Worm (Caenorhabditis elegans) whole organism, L2 larva: Measurements from ENCODE around the gene K04F1.8.

ENCODE experiments used
- aly-2 ChIP-seq: fragments of 150-350 bp; optimal IDR thresholded peaks from 2 replicates; lab custom pipeline; 2014; ENCODE audit warnings: missing biosample characterization, missing genetic modification characterization
- ama-1 ChIP-seq: fragments of 150-350 bp; optimal IDR thresholded peaks from 2 replicates; lab custom pipeline; 2018; ENCODE audit warnings: inconsistent platforms
- elt-3 ChIP-seq: sonication (generic microtip); optimal IDR thresholded peaks from 2 replicates; lab custom pipeline; 2017; ENCODE audit warnings: missing biosample characterization, missing genetic modification characterization
- fos-1 ChIP-seq: fragments of 150-350 bp; optimal IDR thresholded peaks from 2 replicates; lab custom pipeline; 2014; ENCODE audit warnings: missing biosample characterization, missing genetic modification characterization
- gmeb-1 ChIP-seq: fragments of 150-350 bp; optimal IDR thresholded peaks from 2 replicates; lab custom pipeline; 2014; ENCODE audit warnings: missing biosample characterization, missing genetic modification characterization
- unc-55 ChIP-seq: fragments of 150-350 bp; sonication (generic microtip); optimal IDR thresholded peaks from 3 replicates; lab custom pipeline; 2014; ENCODE audit warnings: missing biosample characterization, missing genetic modification reagents, missing genetic modification characterization
- ztf-4 ChIP-seq: fragments of 150-350 bp; optimal IDR thresholded peaks from 2 replicates; lab custom pipeline; 2014; ENCODE audit warnings: missing biosample characterization, missing genetic modification characterization

DNA sequence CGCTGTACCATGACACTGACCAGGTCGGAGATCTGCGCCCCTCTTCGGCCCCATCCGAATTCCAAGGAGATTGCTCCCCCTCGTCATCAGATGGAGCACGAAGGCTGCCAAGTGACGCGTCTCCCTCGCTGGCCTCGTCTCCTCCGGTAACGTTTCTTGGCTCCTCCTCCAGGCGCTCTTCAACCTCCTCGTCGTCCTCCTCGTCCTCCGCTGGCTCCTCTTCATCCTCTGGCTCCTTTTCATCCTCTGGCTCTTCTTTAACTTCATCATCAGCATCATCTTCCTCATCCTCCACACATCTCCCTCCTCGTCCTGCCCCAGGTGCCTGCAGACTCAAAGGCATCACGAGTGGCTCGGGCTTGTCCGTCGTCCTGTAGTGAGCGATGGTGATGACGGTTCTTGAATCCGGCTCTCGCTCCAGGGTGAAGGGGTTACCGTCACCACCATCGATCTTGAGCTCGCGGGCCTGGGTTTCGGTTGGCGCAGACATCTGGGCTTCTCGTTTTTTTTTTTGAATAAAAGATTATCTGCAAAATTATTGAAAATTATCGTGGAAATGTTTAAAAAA, 32.3 kb downstream of the K04F1.8 start:
- TF ChIP-seq gmeb-1 (tag; lab: Kevin White, UChicago) (no peak), elt-3 (tag; lab: Kevin White, UChicago) (no peak), ama-1 (lab: Kevin White, UChicago) (no peak), ztf-4 (tag; lab: Kevin White, UChicago) (no peak), aly-2 (tag; lab: Kevin White, UChicago) (no peak), unc-55 (no peak), fos-1 (tag; lab: Kevin White, UChicago) (no peak)
